Worm (Caenorhabditis elegans): ENCODE results near the gene fbxa-90.

DNA sequence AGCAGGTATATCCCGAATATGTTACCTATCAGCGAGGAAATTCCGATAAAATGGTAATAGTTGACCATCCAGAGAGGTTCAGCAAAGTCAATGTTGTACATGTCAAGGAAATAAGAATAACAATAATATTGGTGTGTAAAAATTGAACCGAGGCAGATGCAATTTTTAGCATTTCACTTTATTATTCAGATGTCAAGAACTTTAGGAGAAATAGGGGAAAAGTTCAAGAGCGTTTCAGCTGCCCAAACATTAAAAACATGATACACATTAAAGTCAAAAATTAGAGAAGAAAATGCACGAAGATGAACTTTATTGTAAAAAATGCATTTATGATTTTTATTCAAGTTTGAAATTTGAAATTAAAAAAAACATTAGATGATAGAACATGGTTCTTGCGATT lies 41.7 kb downstream of the fbxa-90 start, which contains the start of gene sri-69:
- TF ChIP-seq tbx-2 (tag; optimal IDR thresholded peaks at IDR 0.05) (no peak), aly-2 (tag; optimal IDR thresholded peaks at IDR 0.05) (no peak), elt-2 (tag; optimal IDR thresholded peaks at IDR 0.05) (no peak)
